Fruit fly (Drosophila melanogaster): Measurements from ENCODE around the gene fd96Cb.

DNA sequence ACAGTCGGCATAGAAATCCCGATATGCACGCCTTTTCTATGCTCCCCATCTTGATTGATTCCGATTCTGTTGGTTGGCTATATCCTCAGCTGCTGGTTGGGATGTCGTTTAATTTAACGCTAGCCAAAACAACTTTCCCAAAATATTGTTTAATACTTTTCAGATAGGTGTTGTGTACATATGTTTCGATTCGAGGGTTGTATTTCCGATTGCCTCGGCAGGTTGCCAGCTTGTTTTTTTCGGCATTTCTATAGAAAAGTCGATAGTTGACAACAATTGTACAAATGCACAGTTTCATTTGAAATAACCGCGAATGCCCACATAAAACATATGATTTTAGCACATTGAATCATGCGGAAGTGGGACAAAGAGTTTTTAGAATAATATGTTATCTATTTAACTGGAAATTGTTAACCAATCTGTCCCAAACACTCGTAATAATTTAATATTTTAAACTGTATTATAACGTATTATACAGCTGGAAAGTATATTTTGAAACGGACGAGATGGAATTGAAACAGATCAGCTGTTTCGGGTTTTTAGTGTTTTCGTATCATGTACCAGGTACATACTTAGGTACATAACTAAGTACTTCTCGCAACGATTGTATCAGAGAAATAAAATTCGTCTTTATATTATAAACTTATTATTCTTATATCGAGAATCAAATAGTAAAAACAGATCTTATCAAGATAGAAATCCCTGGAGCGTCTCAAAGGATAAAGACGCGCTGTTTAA, 40.2 kb upstream of the fd96Cb start, which contains the start of gene CG31109:
- TF ChIP-seq EcR (GFP tag; optimal IDR thresholded peaks at IDR 0.05), result no peak
- TF ChIP-seq pan (optimal IDR thresholded peaks at IDR 0.05), result no peak
- TF ChIP-seq CG8478 (optimal IDR thresholded peaks at IDR 0.05), result no peak
- TF ChIP-seq psq (optimal IDR thresholded peaks at IDR 0.05), result no peak
- TF ChIP-seq Dll (optimal IDR thresholded peaks at IDR 0.05), result no peak
- TF ChIP-seq usp (GFP tag; optimal IDR thresholded peaks at IDR 0.05), result no peak

Data from whole organism.